Worm (Caenorhabditis elegans) whole organism, mixed stage, embryonic: ENCODE results near the gene C25G4.2.
"Not testable (repeated sequence)": the region's sequence is repeated elsewhere in the genome, so short reads cannot be mapped to it uniquely, and the experiment has no call there.

Source experiments
- M03D4.4 ChIP-seq: sonication (generic microtip); optimal IDR thresholded peaks from 2 replicates; lab custom pipeline; 2017; ENCODE audit warnings: mild to moderate bottlenecking, missing genetic modification characterization, missing compliant biosample characterization
- bed-3 ChIP-seq: fragments of 200-800 bp; sonication (Bioruptor generic); optimal IDR thresholded peaks from 3 replicates; lab custom pipeline; 2018; ENCODE audit warnings: mild to moderate bottlenecking, missing genetic modification characterization, moderate library complexity, missing compliant biosample characterization
- ceh-39 ChIP-seq: fragments of 150-350 bp; optimal IDR thresholded peaks from 2 replicates; lab custom pipeline; 2014; ENCODE audit warnings: missing biosample characterization, missing genetic modification characterization
- ceh-43 ChIP-seq: fragments of 200-800 bp; sonication (Bioruptor generic); optimal IDR thresholded peaks from 2 replicates; lab custom pipeline; 2018; ENCODE audit warnings: mild to moderate bottlenecking, missing genetic modification characterization, moderate library complexity, missing compliant biosample characterization
- ceh-83 ChIP-seq: fragments of 200-800 bp; sonication (Bioruptor generic); optimal IDR thresholded peaks from 2 replicates; lab custom pipeline; 2018; ENCODE audit warnings: mild to moderate bottlenecking, missing genetic modification characterization, missing compliant biosample characterization
- ces-1 ChIP-seq: fragments of 150-350 bp; optimal IDR thresholded peaks from 2 replicates; lab custom pipeline; 2014; ENCODE audit warnings: missing biosample characterization, missing genetic modification reagents, missing genetic modification characterization
- cnd-1 ChIP-seq: fragments of 200-800 bp; sonication (Bioruptor generic); optimal IDR thresholded peaks from 2 replicates; lab custom pipeline; 2018; ENCODE audit warnings: mild to moderate bottlenecking, missing genetic modification characterization, missing compliant biosample characterization
- drap-1 ChIP-seq: fragments of 200-800 bp; sonication (Bioruptor generic); optimal IDR thresholded peaks from 3 replicates; lab custom pipeline; 2018; ENCODE audit warnings: mild to moderate bottlenecking, missing genetic modification characterization, missing compliant biosample characterization
- elt-1 ChIP-seq: sonication (generic microtip); optimal IDR thresholded peaks from 2 replicates; lab custom pipeline; 2017; ENCODE audit warnings: missing genetic modification characterization, mild to moderate bottlenecking, missing compliant biosample characterization, antibody characterized with exemption, moderate library complexity, borderline replicate concordance; ENCODE audit not compliant: insufficient read depth
- ham-2 ChIP-seq: fragments of 200-800 bp; sonication (Bioruptor generic); optimal IDR thresholded peaks from 2 replicates; lab custom pipeline; 2018; ENCODE audit warnings: mild to moderate bottlenecking, missing genetic modification characterization, missing compliant biosample characterization
- hlh-1 ChIP-seq: fragments of 150-350 bp; optimal IDR thresholded peaks from 2 replicates; lab custom pipeline; 2014; ENCODE audit warnings: missing biosample characterization, missing genetic modification reagents, missing genetic modification characterization
- lin-13 ChIP-seq: fragments of 150-350 bp; optimal IDR thresholded peaks from 2 replicates; lab custom pipeline; 2014; ENCODE audit warnings: missing biosample characterization, missing genetic modification characterization
- lsy-2 ChIP-seq: fragments of 150-350 bp; optimal IDR thresholded peaks from 2 replicates; lab custom pipeline; 2014; ENCODE audit warnings: missing biosample characterization, missing genetic modification characterization
- mab-5 ChIP-seq: fragments of 150-350 bp; optimal IDR thresholded peaks from 2 replicates; lab custom pipeline; 2014; ENCODE audit warnings: missing biosample characterization, missing genetic modification characterization
- mep-1 ChIP-seq: fragments of 150-350 bp; optimal IDR thresholded peaks from 2 replicates; lab custom pipeline; 2017; ENCODE audit warnings: missing biosample characterization, missing genetic modification reagents, missing genetic modification characterization, inconsistent platforms
- mls-2 ChIP-seq: sonication (generic microtip); optimal IDR thresholded peaks from 2 replicates; lab custom pipeline; 2016; ENCODE audit warnings: mild to moderate bottlenecking, missing genetic modification characterization, moderate library complexity, missing compliant biosample characterization
- nhr-12 ChIP-seq: fragments of 150-350 bp; optimal IDR thresholded peaks from 2 replicates; lab custom pipeline; 2014; ENCODE audit warnings: missing biosample characterization, missing genetic modification characterization
- nhr-2 ChIP-seq: fragments of 150-350 bp; optimal IDR thresholded peaks from 2 replicates; lab custom pipeline; 2014; ENCODE audit warnings: missing biosample characterization, missing genetic modification characterization
- nhr-237 ChIP-seq: fragments of 150-350 bp; optimal IDR thresholded peaks from 2 replicates; lab custom pipeline; 2014; ENCODE audit warnings: missing biosample characterization, missing genetic modification characterization
- nhr-28 ChIP-seq: fragments of 150-350 bp; optimal IDR thresholded peaks from 2 replicates; lab custom pipeline; 2014; ENCODE audit warnings: missing biosample characterization, missing genetic modification characterization
- nhr-76 ChIP-seq: sonication (generic microtip); optimal IDR thresholded peaks from 2 replicates; lab custom pipeline; 2017; ENCODE audit warnings: missing biosample characterization, missing genetic modification characterization
- pha-4 ChIP-seq: fragments of 150-350 bp; optimal IDR thresholded peaks from 2 replicates; lab custom pipeline; 2018; ENCODE audit warnings: missing biosample characterization, missing genetic modification reagents, missing genetic modification characterization
- sem-2 ChIP-seq: fragments of 200-800 bp; sonication (Bioruptor generic); optimal IDR thresholded peaks from 2 replicates; lab custom pipeline; 2018; ENCODE audit warnings: mild to moderate bottlenecking, missing genetic modification characterization, missing compliant biosample characterization
- snpc-4 ChIP-seq: fragments of 150-350 bp; optimal IDR thresholded peaks from 2 replicates; lab custom pipeline; 2014; ENCODE audit warnings: missing biosample characterization, missing genetic modification characterization
- sptf-1 ChIP-seq: sonication (generic microtip); optimal IDR thresholded peaks from 2 replicates; lab custom pipeline; 2017; ENCODE audit warnings: mild to moderate bottlenecking, missing genetic modification characterization, moderate library complexity, missing compliant biosample characterization
- tbx-8 ChIP-seq: fragments of 200-800 bp; sonication (Bioruptor generic); optimal IDR thresholded peaks from 2 replicates; lab custom pipeline; 2018; ENCODE audit warnings: mild to moderate bottlenecking, missing genetic modification characterization, moderate library complexity, missing compliant biosample characterization
- unc-39 ChIP-seq: fragments of 150-350 bp; optimal IDR thresholded peaks from 2 replicates; lab custom pipeline; 2014; ENCODE audit warnings: missing biosample characterization, missing genetic modification characterization
- unc-62 ChIP-seq: fragments of 150-350 bp; optimal IDR thresholded peaks from 2 replicates; lab custom pipeline; 2014; ENCODE audit warnings: missing biosample characterization, missing genetic modification reagents, missing genetic modification characterization
- zip-8 ChIP-seq: fragments of 150-350 bp; optimal IDR thresholded peaks from 2 replicates; lab custom pipeline; 2014; ENCODE audit warnings: missing biosample characterization, missing genetic modification characterization
- ztf-11 ChIP-seq: fragments of 150-350 bp; optimal IDR thresholded peaks from 2 replicates; lab custom pipeline; 2014; ENCODE audit warnings: missing biosample characterization, missing genetic modification characterization

Gene C25G4.2

DNA sequence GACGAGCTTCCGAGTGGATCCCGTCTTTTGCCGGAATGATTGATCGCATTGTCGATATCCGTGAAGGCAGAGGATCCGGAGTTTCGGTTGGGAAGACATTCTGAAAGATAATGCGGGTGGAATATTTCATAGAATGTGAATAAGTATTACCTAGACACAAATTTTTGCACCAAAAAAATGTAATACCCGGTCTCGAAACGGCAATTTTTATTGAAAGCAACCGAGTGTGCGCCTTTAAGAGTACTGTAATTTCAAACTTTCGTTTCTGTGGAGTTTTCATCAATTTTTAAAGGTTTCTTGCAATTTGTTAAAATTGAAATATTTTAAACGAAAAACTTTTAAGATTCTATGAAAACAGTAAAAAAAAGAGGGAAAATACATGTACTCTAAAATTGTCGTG is at the start of gene C25G4.2:
C25G4.2 (minus strand) TSS at position 100 of the 400 bp plus-strand sequence.
- no peak for TF ChIP-seq nhr-76 (tag; lab: Kevin White, UChicago)
- TF ChIP-seq ces-1 (GFP tag; lab: Kevin White, UChicago) = no peak
- TF ChIP-seq nhr-237 (tag; lab: Kevin White, UChicago) = no peak
- no peak for TF ChIP-seq bed-3
- TF ChIP-seq lsy-2 (tag; lab: Kevin White, UChicago) = no peak
- TF ChIP-seq ceh-39 (tag; lab: Kevin White, UChicago) = no peak
- no peak for TF ChIP-seq cnd-1 (tag; lab: Kevin White, UChicago)
- TF ChIP-seq ceh-43 (GFP tag; lab: Kevin White, UChicago) = no peak

ce11 chrIV:12490491-12490890 is 46.7 kb upstream of the C25G4.2 start, which contains the start of gene him-6:
TSS of gene him-6 (plus strand) at chrIV:12490791.
- TF ChIP-seq snpc-4 (tag; lab: Kevin White, UChicago) (no peak), hlh-1 (tag; lab: Kevin White, UChicago) (no peak), zip-8 (tag; lab: Kevin White, UChicago) (no peak), nhr-237 (tag; lab: Kevin White, UChicago) (no peak)

DNA sequence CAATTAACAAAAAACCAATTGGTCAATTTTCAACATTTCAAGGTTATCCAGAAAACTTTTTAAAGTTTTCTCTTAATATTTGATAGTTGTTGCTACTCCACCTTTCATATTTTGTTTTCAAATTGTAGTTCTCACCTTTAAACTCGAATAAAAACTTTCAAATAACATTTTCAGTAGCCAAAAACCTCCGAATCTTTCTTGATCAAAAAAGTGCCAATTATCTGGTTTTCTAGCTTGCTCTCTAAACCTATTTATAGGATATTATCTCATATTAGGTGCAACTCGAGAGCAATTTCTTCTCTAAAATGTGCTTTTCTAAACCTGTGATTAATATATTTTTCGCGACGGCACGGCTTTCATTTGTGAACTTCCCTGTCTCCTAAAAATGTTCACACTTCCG is 43.4 kb upstream of the C25G4.2 start, which contains the start of gene sru-26:
sru-26 (plus strand) TSS at position 301 of the 400 bp plus-strand sequence.
- TF ChIP-seq bed-3 = no peak
- no peak for TF ChIP-seq pha-4 (tag; lab: Kevin White, UChicago)
- TF ChIP-seq sptf-1 (tag; lab: Kevin White, UChicago) = no peak
- TF ChIP-seq ztf-11 (tag; lab: Kevin White, UChicago) = no peak
- TF ChIP-seq mls-2 (tag; lab: Kevin White, UChicago) = no peak
- TF ChIP-seq elt-1 (tag; lab: Kevin White, UChicago) = no peak
- no peak for TF ChIP-seq nhr-28 (tag; lab: Kevin White, UChicago)
- no peak for TF ChIP-seq sem-2 (GFP tag; lab: Kevin White, UChicago)
- no peak for TF ChIP-seq ceh-83 (GFP tag; lab: Kevin White, UChicago)
- TF ChIP-seq lin-13 = no peak
- TF ChIP-seq nhr-76 (tag; lab: Kevin White, UChicago) = no peak
- TF ChIP-seq ham-2 (GFP tag; lab: Kevin White, UChicago) = no peak
- no peak for TF ChIP-seq cnd-1 (tag; lab: Kevin White, UChicago)
- TF ChIP-seq mep-1 (tag; lab: Kevin White, UChicago) = no peak
- TF ChIP-seq, all 35 proteins: peak for 0

DNA sequence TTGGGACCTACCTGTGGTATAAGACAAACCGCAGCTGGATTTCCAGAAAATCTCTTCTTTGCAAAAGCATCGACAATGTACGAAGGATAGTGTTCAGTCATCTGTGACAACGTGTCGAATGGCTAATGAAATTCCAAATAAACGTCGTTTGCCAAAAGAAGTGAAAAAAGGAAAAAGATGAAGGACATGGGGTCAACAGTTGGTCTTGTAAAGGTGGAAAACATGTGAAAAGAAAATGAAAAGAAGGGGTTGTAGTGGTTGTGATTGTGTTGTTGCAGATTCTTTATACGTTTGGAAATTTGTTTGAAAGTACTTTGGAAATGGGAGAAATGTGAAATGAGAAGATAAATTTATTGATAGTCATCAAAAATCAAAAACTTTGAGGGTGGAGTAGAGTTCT is 40.6 kb upstream of the C25G4.2 start, which contains the start of gene T04A11.4:
T04A11.4 (minus strand) TSS at position 101 of the 400 bp plus-strand sequence.
- not testable (repeated sequence) for TF ChIP-seq ceh-39, elt-1, lsy-2 (tag; lab: Kevin White, UChicago)

ce11 chrIV:12478711-12479110 is 34.9 kb upstream of the C25G4.2 start, which contains the start of gene igdb-1:
TSS of gene igdb-1 (plus strand) at chrIV:12479011.
- not testable (repeated sequence) for TF ChIP-seq pha-4, elt-1, nhr-237 (tag; lab: Kevin White, UChicago)

ce11 chrIV:12476942-12477341 is 33.1 kb upstream of the C25G4.2 start, which contains the start of gene T04A11.1:
TSS of gene T04A11.1 (minus strand) at chrIV:12477042.
- not testable (repeated sequence) for TF ChIP-seq nhr-76, nhr-237, hlh-1 (tag; lab: Kevin White, UChicago)

DNA sequence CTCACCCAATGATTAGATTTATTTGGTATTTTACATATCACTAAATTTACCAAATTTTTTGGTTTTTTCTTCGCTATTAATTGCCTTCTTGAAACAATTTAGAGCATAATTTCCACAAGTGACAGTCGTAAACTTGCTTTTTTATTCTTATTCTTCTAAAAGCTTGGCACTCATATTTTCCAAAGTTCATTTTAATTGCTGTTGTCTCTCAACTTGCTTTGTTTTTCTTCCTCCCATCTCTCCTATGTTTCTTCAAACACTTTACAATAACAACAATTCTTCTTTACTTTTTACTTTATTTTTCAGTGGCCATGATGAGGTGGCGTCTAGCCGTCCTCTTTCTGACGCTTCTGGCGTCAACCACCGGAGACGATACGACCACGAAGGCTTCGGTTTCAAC is 24.5 kb upstream of the C25G4.2 start, which contains the start of gene igdb-2:
igdb-2 (plus strand) TSS at position 301 of the 400 bp plus-strand sequence.
- TF ChIP-seq elt-1 (tag; lab: Kevin White, UChicago) (no peak), sptf-1 (tag; lab: Kevin White, UChicago) (no peak), unc-62 (no peak), M03D4.4 (tag; lab: Kevin White, UChicago) (no peak), ceh-83 (GFP tag; lab: Kevin White, UChicago) (no peak), nhr-12 (tag; lab: Kevin White, UChicago) (no peak), snpc-4 (tag; lab: Kevin White, UChicago) (no peak), mls-2 (tag; lab: Kevin White, UChicago) (no peak), unc-39 (tag; lab: Kevin White, UChicago) (no peak), mab-5 (no peak), ces-1 (GFP tag; lab: Kevin White, UChicago) (no peak), cnd-1 (tag; lab: Kevin White, UChicago) (no peak), nhr-2 (tag; lab: Kevin White, UChicago) (no peak), nhr-28 (tag; lab: Kevin White, UChicago) (no peak), mep-1 (tag; lab: Kevin White, UChicago) (no peak), tbx-8 (GFP tag; lab: Kevin White, UChicago) (no peak), ceh-39 (tag; lab: Kevin White, UChicago) (no peak), ceh-43 (GFP tag; lab: Kevin White, UChicago) (no peak), hlh-1 (tag; lab: Kevin White, UChicago) (no peak), drap-1 (no peak)
